Fruit fly (Drosophila melanogaster) whole organism, embryonic: ENCODE data around the gene CG34251.

Source experiments
- Atf-2 ChIP-seq: fragments of 200-800 bp; sonication (Bioruptor generic); optimal IDR thresholded peaks from 2 replicates; lab custom pipeline; 2016; ENCODE audit warnings: missing biosample characterization, missing genetic modification characterization
- Atf3 ChIP-seq: fragments of 200-800 bp; sonication (Bioruptor generic); optimal IDR thresholded peaks from 3 replicates; lab custom pipeline; 2016; ENCODE audit warnings: missing biosample characterization, missing genetic modification characterization
- C15 ChIP-seq: fragments of 200-800 bp; sonication (Bioruptor generic); IDR thresholded peaks from 3 replicates; pipeline ENCODE4 v1.3.6; 2022; ENCODE audit warnings: missing biosample characterization, missing genetic modification characterization
- CG12236 ChIP-seq: fragments of 200-800 bp; sonication (Bioruptor generic); optimal IDR thresholded peaks from 2 replicates; lab custom pipeline; 2016; ENCODE audit warnings: missing biosample characterization, missing genetic modification characterization
- CG12659 ChIP-seq: fragments of 200-800 bp; sonication (Bioruptor generic); optimal IDR thresholded peaks from 3 replicates; lab custom pipeline; 2017; ENCODE audit warnings: mild to moderate bottlenecking, missing biosample characterization, missing genetic modification reagents, missing genetic modification characterization
- CG12769 ChIP-seq: fragments of 200-800 bp; sonication (Bioruptor generic); optimal IDR thresholded peaks from 2 replicates; lab custom pipeline; 2019; ENCODE audit warnings: missing biosample characterization, mild to moderate bottlenecking, missing genetic modification characterization, moderate library complexity
- CG15601 ChIP-seq: fragments of 200-800 bp; sonication (Bioruptor generic); optimal IDR thresholded peaks from 3 replicates; lab custom pipeline; 2019; ENCODE audit warnings: missing biosample characterization, mild to moderate bottlenecking, missing genetic modification characterization, moderate library complexity
- CG16815 ChIP-seq: fragments of 200-800 bp; sonication (Bioruptor generic); optimal IDR thresholded peaks from 3 replicates; lab custom pipeline; 2017; ENCODE audit warnings: missing biosample characterization, mild to moderate bottlenecking, missing genetic modification characterization
- CG17186 ChIP-seq: fragments of 200-800 bp; sonication (Bioruptor generic); optimal IDR thresholded peaks from 3 replicates; lab custom pipeline; 2017; ENCODE audit warnings: missing biosample characterization, missing genetic modification reagents, missing genetic modification characterization
- CG17328 ChIP-seq: fragments of 200-800 bp; sonication (Bioruptor generic); IDR thresholded peaks from 2 replicates; pipeline ENCODE4 v1.3.6; 2022; ENCODE audit warnings: missing biosample characterization, missing genetic modification characterization
- CG17385 ChIP-seq: fragments of 200-800 bp; sonication (Bioruptor generic); optimal IDR thresholded peaks from 3 replicates; lab custom pipeline; 2018; ENCODE audit warnings: missing biosample characterization, mild to moderate bottlenecking, missing genetic modification characterization
- CG2202 ChIP-seq: fragments of 200-800 bp; sonication (Bioruptor generic); optimal IDR thresholded peaks from 2 replicates; lab custom pipeline; 2018; ENCODE audit warnings: missing biosample characterization, mild to moderate bottlenecking, missing genetic modification characterization
- CG33213 ChIP-seq: fragments of 200-800 bp; sonication (Bioruptor generic); optimal IDR thresholded peaks from 3 replicates; lab custom pipeline; 2016; ENCODE audit warnings: missing biosample characterization, missing genetic modification characterization
- CG42726 ChIP-seq: fragments of 200-800 bp; sonication (Bioruptor generic); IDR thresholded peaks from 2 replicates; pipeline ENCODE4 v1.3.6; 2022; ENCODE audit warnings: missing biosample characterization, missing genetic modification characterization; ENCODE audit not compliant: partially characterized antibody
- CG5245 ChIP-seq: fragments of 200-800 bp; sonication (Bioruptor generic); optimal IDR thresholded peaks from 3 replicates; lab custom pipeline; 2016; ENCODE audit warnings: missing biosample characterization, missing genetic modification characterization
- CG5953 ChIP-seq: fragments of 200-800 bp; sonication (Bioruptor generic); IDR thresholded peaks from 2 replicates; pipeline ENCODE4 v1.3.6; 2022; ENCODE audit warnings: missing biosample characterization, missing genetic modification characterization
- CG6854 ChIP-seq: fragments of 200-800 bp; sonication (Bioruptor generic); optimal IDR thresholded peaks from 3 replicates; lab custom pipeline; 2017; ENCODE audit warnings: missing biosample characterization, mild to moderate bottlenecking, missing genetic modification characterization
- CG8290 ChIP-seq, 3 experiments: fragments of 200-800 bp; sonication (Bioruptor generic); optimal IDR thresholded peaks; 2 replicates each; lab custom pipeline; 2016 to 2019; ENCODE audit warnings: missing biosample characterization in 3 of 3, missing genetic modification characterization in 3 of 3, mild to moderate bottlenecking in 2 of 3, moderate library complexity in 1 of 3
- CHES-1-like ChIP-seq: fragments of 200-800 bp; sonication (Bioruptor generic); optimal IDR thresholded peaks from 2 replicates; lab custom pipeline; 2016; ENCODE audit warnings: missing biosample characterization, missing genetic modification characterization
- CrebB ChIP-seq: fragments of 200-800 bp; sonication (Bioruptor generic); optimal IDR thresholded peaks from 3 replicates; lab custom pipeline; 2018; ENCODE audit warnings: missing biosample characterization, mild to moderate bottlenecking, missing genetic modification characterization
- Hand ChIP-seq: fragments of 200-800 bp; sonication (Bioruptor generic); optimal IDR thresholded peaks from 2 replicates; lab custom pipeline; 2017; ENCODE audit warnings: mild to moderate bottlenecking, missing biosample characterization, missing genetic modification reagents, missing genetic modification characterization
- Meics ChIP-seq: fragments of 200-800 bp; sonication (Bioruptor generic); optimal IDR thresholded peaks from 2 replicates; lab custom pipeline; 2017; ENCODE audit warnings: missing biosample characterization, mild to moderate bottlenecking, missing genetic modification characterization
- Mrtf ChIP-seq: fragments of 200-800 bp; sonication (Bioruptor generic); IDR thresholded peaks from 3 replicates; pipeline ENCODE4 v1.3.6; 2022; ENCODE audit warnings: missing biosample characterization, missing genetic modification characterization
- Ssrp ChIP-seq: fragments of 200-800 bp; sonication (Bioruptor generic); optimal IDR thresholded peaks from 2 replicates; lab custom pipeline; 2018; ENCODE audit warnings: missing biosample characterization, mild to moderate bottlenecking, missing genetic modification characterization, moderate library complexity
- ash1 ChIP-seq: fragments of 200-800 bp; sonication (Bioruptor generic); optimal IDR thresholded peaks from 2 replicates; lab custom pipeline; 2018; ENCODE audit warnings: missing biosample characterization, mild to moderate bottlenecking, missing genetic modification characterization
- gce ChIP-seq: fragments of 200-800 bp; sonication (Bioruptor generic); IDR thresholded peaks from 3 replicates; pipeline ENCODE4 v1.3.6; 2022; ENCODE audit warnings: missing biosample characterization, missing genetic modification characterization
- gcm ChIP-seq: fragments of 200-800 bp; sonication (Bioruptor generic); optimal IDR thresholded peaks from 2 replicates; lab custom pipeline; 2019; ENCODE audit warnings: missing biosample characterization, mild to moderate bottlenecking, missing genetic modification characterization, moderate library complexity
- gsb ChIP-seq: fragments of 200-800 bp; sonication (Bioruptor generic); IDR thresholded peaks from 2 replicates; pipeline ENCODE4 v1.3.6; 2022; ENCODE audit warnings: missing biosample characterization, missing genetic modification characterization
- ham ChIP-seq: fragments of 200-800 bp; sonication (Bioruptor generic); IDR thresholded peaks from 2 replicates; pipeline ENCODE4 v1.3.6; 2022; ENCODE audit warnings: missing biosample characterization, missing genetic modification characterization
- her ChIP-seq: fragments of 200-800 bp; sonication (Bioruptor generic); optimal IDR thresholded peaks from 2 replicates; lab custom pipeline; 2016; ENCODE audit warnings: missing biosample characterization, missing genetic modification characterization
- ind ChIP-seq: fragments of 200-800 bp; sonication (Bioruptor generic); optimal IDR thresholded peaks from 3 replicates; lab custom pipeline; 2016; ENCODE audit warnings: missing biosample characterization, missing genetic modification characterization
- ken ChIP-seq: fragments of 200-800 bp; sonication (Bioruptor generic); IDR thresholded peaks from 3 replicates; pipeline ENCODE4 v1.3.6; 2022; ENCODE audit warnings: missing biosample characterization, missing genetic modification characterization
- knrl ChIP-seq: fragments of 200-800 bp; sonication (Bioruptor generic); IDR thresholded peaks from 3 replicates; pipeline ENCODE4 v1.3.6; 2022; ENCODE audit warnings: missing biosample characterization, missing genetic modification characterization; ENCODE audit not compliant: partially characterized antibody
- lola ChIP-seq, 3 experiments: fragments of >200 bp in 2 of 3; fragments of 200-800 bp in 1 of 3; sonication (Bioruptor generic) in 1 of 3; optimal IDR thresholded peaks; 2 replicates each; lab custom pipeline; 2017 to 2019; ENCODE audit warnings: missing biosample characterization in 3 of 3, missing genetic modification characterization in 3 of 3, mild to moderate bottlenecking in 1 of 3, moderate library complexity in 1 of 3
- mirr ChIP-seq: fragments of 200-800 bp; sonication (Bioruptor generic); optimal IDR thresholded peaks from 3 replicates; lab custom pipeline; 2018; ENCODE audit warnings: missing biosample characterization, mild to moderate bottlenecking, missing genetic modification characterization
- mld ChIP-seq: fragments of 200-800 bp; sonication (Bioruptor generic); IDR thresholded peaks from 3 replicates; pipeline ENCODE4 v1.3.6; 2022; ENCODE audit warnings: missing biosample characterization, missing genetic modification characterization; ENCODE audit not compliant: partially characterized antibody
- org-1 ChIP-seq: fragments of 200-800 bp; sonication (Bioruptor generic); optimal IDR thresholded peaks from 2 replicates; lab custom pipeline; 2017; ENCODE audit warnings: missing biosample characterization, missing genetic modification characterization
- phol ChIP-seq: fragments of 200-800 bp; sonication (Bioruptor generic); optimal IDR thresholded peaks from 3 replicates; lab custom pipeline; 2018; ENCODE audit warnings: missing biosample characterization, mild to moderate bottlenecking, missing genetic modification characterization, moderate library complexity
- pros ChIP-seq: fragments of 200-800 bp; sonication (Bioruptor generic); optimal IDR thresholded peaks from 3 replicates; lab custom pipeline; 2019; ENCODE audit warnings: missing biosample characterization, mild to moderate bottlenecking, missing genetic modification characterization, moderate library complexity
- pzg ChIP-seq: fragments of 200-800 bp; sonication (Bioruptor generic); optimal IDR thresholded peaks from 3 replicates; lab custom pipeline; 2018; ENCODE audit warnings: missing biosample characterization, mild to moderate bottlenecking, missing genetic modification characterization, moderate library complexity
- sima ChIP-seq: fragments of 200-800 bp; sonication (Bioruptor generic); optimal IDR thresholded peaks from 2 replicates; lab custom pipeline; 2016; ENCODE audit warnings: missing biosample characterization, missing genetic modification characterization
- tx ChIP-seq: fragments of 200-800 bp; sonication (Bioruptor generic); optimal IDR thresholded peaks from 2 replicates; lab custom pipeline; 2016; ENCODE audit warnings: missing biosample characterization, missing genetic modification characterization

The CG34251 gene

DNA sequence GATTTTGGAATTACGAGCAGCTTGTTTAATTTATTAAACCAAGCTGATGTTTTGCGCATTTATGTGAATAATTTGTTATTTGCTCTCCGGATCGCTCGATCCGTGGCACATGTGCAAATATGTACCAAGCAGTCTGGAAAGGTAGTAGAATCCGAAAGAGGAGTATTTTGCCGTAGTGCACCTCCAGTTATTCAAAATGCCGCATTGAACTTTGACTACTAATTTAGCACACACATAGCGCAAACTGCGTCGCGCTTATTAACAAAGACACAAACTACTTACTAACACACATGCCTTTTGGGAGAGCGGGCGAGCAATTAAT is 12.2 kb upstream of the CG34251 start (continued):
- TF ChIP-seq CG17186 (GFP tag; lab: Kevin White, UChicago): no peak
- peak; percentile 11 for TF ChIP-seq org-1 (GFP tag; lab: Kevin White, UChicago)
- no peak for TF ChIP-seq Ssrp (tag; lab: Kevin White, UChicago)
- peak; percentile 25 for TF ChIP-seq Hand (GFP tag; lab: Kevin White, UChicago)
- TF ChIP-seq CG5245 (GFP tag; lab: Kevin White, UChicago): no peak
- no peak for TF ChIP-seq mld (GFP tag; lab: Robert Waterston, UW)
- no peak for TF ChIP-seq CG17328 (GFP tag; lab: Robert Waterston, UW)
- no peak for TF ChIP-seq CG2202
- TF ChIP-seq CG12769: peak; percentile 84
- no peak for TF ChIP-seq CG17385 (GFP tag; lab: Kevin White, UChicago)
- no peak for TF ChIP-seq knrl (GFP tag; lab: Robert Waterston, UW)
- TF ChIP-seq CG6854: peak; percentile 15
- TF ChIP-seq ind (GFP tag; lab: Kevin White, UChicago): no peak
- TF ChIP-seq CHES-1-like (GFP tag; lab: Kevin White, UChicago): peak; percentile 51
- peak; percentile 63 for TF ChIP-seq Meics (GFP tag; lab: Kevin White, UChicago)
- TF ChIP-seq gsb (GFP tag; lab: Robert Waterston, UW): peak; percentile 52; the same call in 1 of the 2 replicates
- TF ChIP-seq ash1: peak; percentile 77
- no peak for TF ChIP-seq gce (GFP tag; lab: Robert Waterston, UW)
- no peak for TF ChIP-seq pros (GFP tag; lab: Kevin White, UChicago)
- TF ChIP-seq CG8290 (GFP tag; optimal IDR thresholded peaks at IDR 0.05; lab: Kevin White, UChicago): no peak
- TF ChIP-seq CG8290 (tag; optimal IDR thresholded peaks at IDR 0.05; lab: Kevin White, UChicago): peak in 1 of 2 experiments; percentile 88
- TF ChIP-seq CG16815: no peak
- no peak for TF ChIP-seq CG15601 (tag; lab: Kevin White, UChicago)
- no peak for TF ChIP-seq Atf3 (GFP tag; lab: Kevin White, UChicago)
- no peak for TF ChIP-seq gcm (GFP tag; lab: Kevin White, UChicago)
- TF ChIP-seq CrebB (tag; lab: Kevin White, UChicago): peak; percentile 26
- TF ChIP-seq ken (GFP tag; lab: Robert Waterston, UW): no peak
- TF ChIP-seq C15 (GFP tag; lab: Robert Waterston, UW): no peak
- TF ChIP-seq Atf-2: no peak
- TF ChIP-seq ham (GFP tag; lab: Robert Waterston, UW): no peak; the same call in 1 of the 2 replicates
- TF ChIP-seq her: peak; percentile 27
- no peak for TF ChIP-seq phol (tag; lab: Kevin White, UChicago)
- no peak for TF ChIP-seq lola (GFP tag; optimal IDR thresholded peaks at IDR 0.05; lab: Kevin White, UChicago)
- no peak for TF ChIP-seq CG5953 (GFP tag; lab: Robert Waterston, UW)
- no peak for TF ChIP-seq CG42726 (GFP tag; lab: Robert Waterston, UW)
- no peak for TF ChIP-seq sima
- peak; percentile 73 for TF ChIP-seq CG33213
- TF ChIP-seq pzg (GFP tag; lab: Kevin White, UChicago): peak; percentile 11
- peak; percentile 79 for TF ChIP-seq mirr
- no peak for TF ChIP-seq CG12659 (GFP tag; lab: Kevin White, UChicago)
- TF ChIP-seq Mrtf (GFP tag; lab: Robert Waterston, UW): no peak
- peak; percentile 2 for TF ChIP-seq CG12236 (GFP tag; lab: Kevin White, UChicago)
- TF ChIP-seq tx: no peak
